Fruit fly (Drosophila melanogaster) whole organism, wandering third instar larva: ENCODE results near the gene CG9667.

Experiments
- HLH106 ChIP-seq: fragments of 200-800 bp; optimal IDR thresholded peaks from 3 replicates; lab custom pipeline; 2019; ENCODE audit warnings: missing biosample characterization, mild to moderate bottlenecking, missing genetic modification characterization, moderate library complexity
- Hnf4 ChIP-seq: fragments of 200-800 bp; sonication (Bioruptor generic); optimal IDR thresholded peaks from 2 replicates; lab custom pipeline; 2016; ENCODE audit warnings: missing biosample characterization, mild to moderate bottlenecking, missing genetic modification characterization
- Vsx2 ChIP-seq: fragments of 200-300, 225-300 bp; sonication (Bioruptor generic); optimal IDR thresholded peaks from 2 replicates; lab custom pipeline; 2018; ENCODE audit warnings: missing biosample characterization, missing genetic modification characterization; ENCODE audit not compliant: partially characterized antibody
- psq ChIP-seq: fragments of 200-800 bp; sonication (Bioruptor generic); optimal IDR thresholded peaks from 3 replicates; lab custom pipeline; 2017; ENCODE audit warnings: missing biosample characterization, mild to moderate bottlenecking, missing genetic modification characterization, moderate library complexity

DNA sequence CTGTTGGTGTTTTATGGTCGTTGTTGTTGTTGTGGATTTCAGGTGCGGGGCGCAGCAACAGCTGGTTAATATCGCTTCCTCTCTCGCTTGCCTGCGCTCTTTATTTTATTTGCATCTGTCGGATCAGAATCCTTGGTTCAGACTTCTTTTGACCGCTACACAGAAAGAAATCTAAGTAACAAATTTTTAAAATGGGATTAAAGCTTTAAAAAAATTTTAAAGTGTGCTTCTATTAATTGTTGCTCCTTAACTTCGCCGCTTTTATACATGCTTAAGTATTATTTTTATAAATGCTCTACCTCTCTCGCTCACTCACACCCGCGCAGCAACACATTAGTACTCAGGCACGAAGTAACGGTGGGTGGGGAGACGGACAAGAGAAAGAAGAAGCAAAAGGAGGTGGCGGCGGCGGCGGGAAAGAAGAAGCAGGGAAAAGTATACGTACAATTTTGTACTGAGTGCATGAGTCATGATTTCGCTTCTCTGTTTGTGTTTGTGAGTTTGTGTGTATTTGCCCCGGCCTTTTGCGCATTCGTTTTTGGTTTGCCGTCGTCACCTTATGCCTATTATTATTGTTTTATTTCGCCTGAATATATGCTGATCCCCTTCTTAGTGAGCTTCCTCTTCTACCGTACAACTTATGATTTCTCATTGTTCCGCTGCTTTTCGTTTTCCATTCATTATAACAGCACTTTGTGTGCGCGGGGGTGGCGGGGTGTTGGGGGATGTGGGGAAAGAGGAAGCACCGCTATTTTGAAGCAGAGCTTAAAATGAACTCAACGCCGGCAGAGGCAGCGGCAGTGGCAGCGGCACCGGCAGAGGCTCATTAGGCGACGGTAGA lies 12.1 kb downstream of the CG9667 start:
- TF ChIP-seq Hnf4 (GFP tag; lab: Kevin White, UChicago) (peak; percentile 92), psq (peak; percentile 92), Vsx2 (no peak), HLH106 (peak; percentile 84)
